Worm (Caenorhabditis elegans) whole organism, late embryonic: ENCODE data around the gene rpoa-12.

Experiments
- C38D4.7 ChIP-seq: fragments of 200-800 bp; sonication (Bioruptor generic); optimal IDR thresholded peaks from 2 replicates; lab custom pipeline; 2018; ENCODE audit warnings: mild to moderate bottlenecking, missing genetic modification characterization, moderate library complexity, missing compliant biosample characterization
- K02D7.2 ChIP-seq: sonication (generic microtip); optimal IDR thresholded peaks from 2 replicates; lab custom pipeline; 2017; ENCODE audit warnings: mild to moderate bottlenecking, missing genetic modification characterization, missing compliant biosample characterization
- T23F11.4 ChIP-seq: fragments of 200-800 bp; sonication (Bioruptor generic); optimal IDR thresholded peaks from 2 replicates; lab custom pipeline; 2018; ENCODE audit warnings: mild to moderate bottlenecking, missing genetic modification characterization, missing compliant biosample characterization
- ama-1 ChIP-seq: fragments of 150-350 bp; optimal IDR thresholded peaks from 2 replicates; lab custom pipeline; 2014
- ceh-14 ChIP-seq: sonication (generic microtip); optimal IDR thresholded peaks from 2 replicates; lab custom pipeline; 2016; ENCODE audit warnings: missing genotype, missing genetic modification characterization, missing compliant biosample characterization
- ceh-19 ChIP-seq: fragments of 200-800 bp; sonication (Bioruptor generic); optimal IDR thresholded peaks from 2 replicates; lab custom pipeline; 2018; ENCODE audit warnings: mild to moderate bottlenecking, missing genetic modification characterization, missing compliant biosample characterization
- ceh-2 ChIP-seq: sonication (generic microtip); optimal IDR thresholded peaks from 2 replicates; lab custom pipeline; 2016; ENCODE audit warnings: missing genotype, missing genetic modification characterization, missing compliant biosample characterization
- ceh-22 ChIP-seq: sonication (generic microtip); optimal IDR thresholded peaks from 2 replicates; lab custom pipeline; 2017; ENCODE audit warnings: missing biosample characterization, missing genetic modification characterization
- ceh-24 ChIP-seq: sonication (generic microtip); optimal IDR thresholded peaks from 2 replicates; lab custom pipeline; 2016; ENCODE audit warnings: mild to moderate bottlenecking, missing genetic modification characterization, missing compliant biosample characterization
- ceh-48 ChIP-seq: sonication (generic microtip); optimal IDR thresholded peaks from 2 replicates; lab custom pipeline; 2016; ENCODE audit warnings: missing genetic modification characterization, inconsistent platforms, missing compliant biosample characterization
- ceh-6 ChIP-seq: fragments of 200-800 bp; sonication (Bioruptor generic); optimal IDR thresholded peaks from 2 replicates; lab custom pipeline; 2018; ENCODE audit warnings: mild to moderate bottlenecking, missing genetic modification characterization, missing compliant biosample characterization
- elt-2 ChIP-seq: sonication (generic microtip); optimal IDR thresholded peaks from 2 replicates; lab custom pipeline; 2016; ENCODE audit warnings: missing genetic modification reagents, missing genetic modification characterization, missing compliant biosample characterization
- elt-4 ChIP-seq: sonication (generic microtip); optimal IDR thresholded peaks from 2 replicates; lab custom pipeline; 2016; ENCODE audit warnings: missing genetic modification characterization, missing compliant biosample characterization
- eyg-1 ChIP-seq: sonication (generic microtip); optimal IDR thresholded peaks from 2 replicates; lab custom pipeline; 2016; ENCODE audit warnings: missing genotype, missing genetic modification characterization, missing compliant biosample characterization
- fkh-10 ChIP-seq: fragments of 150-350 bp; optimal IDR thresholded peaks from 2 replicates; lab custom pipeline; 2014; ENCODE audit warnings: missing biosample characterization, missing genetic modification reagents, missing genetic modification characterization
- gmeb-2 ChIP-seq: sonication (generic microtip); optimal IDR thresholded peaks from 2 replicates; lab custom pipeline; 2016; ENCODE audit warnings: missing genetic modification characterization, inconsistent platforms, missing compliant biosample characterization
- hlh-15 ChIP-seq: sonication (generic microtip); optimal IDR thresholded peaks from 2 replicates; lab custom pipeline; 2016; ENCODE audit warnings: missing genetic modification characterization, missing compliant biosample characterization
- hlh-6 ChIP-seq: sonication (generic microtip); optimal IDR thresholded peaks from 2 replicates; lab custom pipeline; 2016; ENCODE audit warnings: missing genotype, missing genetic modification characterization, missing compliant biosample characterization
- madf-2 ChIP-seq: sonication (generic microtip); optimal IDR thresholded peaks from 2 replicates; lab custom pipeline; 2017; ENCODE audit warnings: missing genetic modification characterization, missing compliant biosample characterization
- nfya-1 ChIP-seq: sonication (generic microtip); optimal IDR thresholded peaks from 2 replicates; lab custom pipeline; 2017; ENCODE audit warnings: missing genetic modification characterization, mild to moderate bottlenecking, missing compliant biosample characterization, antibody characterized with exemption, moderate library complexity
- nhr-11 ChIP-seq: fragments of 150-350 bp; optimal IDR thresholded peaks from 2 replicates; lab custom pipeline; 2014; ENCODE audit warnings: missing biosample characterization, missing genetic modification characterization
- npax-4 ChIP-seq: sonication (generic microtip); optimal IDR thresholded peaks from 2 replicates; lab custom pipeline; 2016; ENCODE audit warnings: missing genetic modification characterization, missing compliant biosample characterization
- pag-3 ChIP-seq: sonication (generic microtip); optimal IDR thresholded peaks from 2 replicates; lab custom pipeline; 2016; ENCODE audit warnings: missing compliant biosample characterization, missing genetic modification characterization, borderline replicate concordance
- pat-9 ChIP-seq: fragments of 200-800 bp; sonication (Bioruptor generic); optimal IDR thresholded peaks from 2 replicates; lab custom pipeline; 2018; ENCODE audit warnings: mild to moderate bottlenecking, missing genetic modification characterization, moderate library complexity, missing compliant biosample characterization
- pax-1 ChIP-seq: fragments of 150-350 bp; optimal IDR thresholded peaks from 2 replicates; lab custom pipeline; 2014; ENCODE audit warnings: missing biosample characterization, missing genetic modification characterization
- pha-4 ChIP-seq: fragments of 150-350 bp; optimal IDR thresholded peaks from 2 replicates; lab custom pipeline; 2018; ENCODE audit warnings: missing biosample characterization, missing genetic modification reagents, missing genetic modification characterization
- pros-1 ChIP-seq: fragments of 150-350 bp; optimal IDR thresholded peaks from 2 replicates; lab custom pipeline; 2014; ENCODE audit warnings: missing biosample characterization, missing genetic modification reagents, missing genetic modification characterization
- ref-2 ChIP-seq: sonication (generic microtip); optimal IDR thresholded peaks from 2 replicates; lab custom pipeline; 2016; ENCODE audit warnings: missing genetic modification characterization, missing compliant biosample characterization
- sdc-2 ChIP-seq: sonication (generic microtip); optimal IDR thresholded peaks from 2 replicates; lab custom pipeline; 2016; ENCODE audit warnings: missing genotype, missing genetic modification characterization, missing compliant biosample characterization
- sox-2 ChIP-seq: fragments of 200-800 bp; sonication (Bioruptor generic); IDR thresholded peaks from 2 replicates; pipeline ENCODE4 v1.3.6; 2022; ENCODE audit warnings: missing genetic modification reagents, missing genetic modification characterization, missing compliant biosample characterization
- syd-9 ChIP-seq: sonication (generic microtip); optimal IDR thresholded peaks from 2 replicates; lab custom pipeline; 2016; ENCODE audit warnings: mild to moderate bottlenecking, missing genetic modification characterization, moderate library complexity, missing compliant biosample characterization
- tbx-2 ChIP-seq: sonication (generic microtip); optimal IDR thresholded peaks from 2 replicates; lab custom pipeline; 2016; ENCODE audit warnings: missing genetic modification characterization, missing compliant biosample characterization
- tbx-7 ChIP-seq: sonication (generic microtip); optimal IDR thresholded peaks from 2 replicates; lab custom pipeline; 2016; ENCODE audit warnings: missing genotype, missing genetic modification characterization, missing compliant biosample characterization
- ttx-3 ChIP-seq: sonication (generic microtip); optimal IDR thresholded peaks from 2 replicates; lab custom pipeline; 2016; ENCODE audit warnings: missing genetic modification reagents, missing genetic modification characterization, missing compliant biosample characterization
- unc-3 ChIP-seq, 2 experiments: fragments of 200-800 bp in 1 of 2; sonication (Bioruptor generic) in 1 of 2; sonication (generic microtip) in 1 of 2; conservative IDR thresholded peaks in 1 of 2; optimal IDR thresholded peaks in 1 of 2; 2 replicates each; pipeline versions ENCODE4 v1.3.6 to Lab custom; 2016 to 2022; ENCODE audit warnings: missing compliant biosample characterization in 2 of 2, missing genetic modification characterization in 2 of 2, missing genetic modification reagents in 1 of 2
- unc-42 ChIP-seq: sonication (generic microtip); optimal IDR thresholded peaks from 2 replicates; lab custom pipeline; 2016; ENCODE audit warnings: missing genotype, missing genetic modification characterization, missing compliant biosample characterization
- unc-55 ChIP-seq: sonication (generic microtip); optimal IDR thresholded peaks from 2 replicates; lab custom pipeline; 2017; ENCODE audit warnings: missing biosample characterization, missing genetic modification reagents, missing genetic modification characterization
- zip-5 ChIP-seq: sonication (generic microtip); optimal IDR thresholded peaks from 2 replicates; lab custom pipeline; 2016; ENCODE audit warnings: missing genetic modification characterization, missing compliant biosample characterization
- ztf-16 ChIP-seq: sonication (generic microtip); optimal IDR thresholded peaks from 2 replicates; lab custom pipeline; 2017; ENCODE audit warnings: missing genetic modification characterization, missing compliant biosample characterization

rpoa-12 gene

ce11 chrV:14468931-14469330, 45.8 kb upstream of the rpoa-12 start, which contains the start of gene clec-57:
Gene clec-57, plus strand, starts transcription at chrV:14469231.
- TF ChIP-seq ztf-16 (tag; lab: Kevin White, UChicago) (no peak), pax-1 (no peak), ceh-14 (tag; lab: Kevin White, UChicago) (no peak)
- TF ChIP-seq, all 69 proteins: peak for 0

ce11 chrV:14468196-14468874, 45.2 kb upstream of the rpoa-12 start, which contains the start of gene srz-97:
Gene srz-97, minus strand, starts transcription at chrV:14468246.
- no peak for TF ChIP-seq tbx-2 (tag; lab: Kevin White, UChicago)
- TF ChIP-seq unc-3 (GFP tag; conservative IDR thresholded peaks at IDR 0.05; lab: Robert Waterston, UW), result no peak
- TF ChIP-seq unc-3 (tag; optimal IDR thresholded peaks at IDR 0.05; lab: Kevin White, UChicago), result no peak
- no peak for TF ChIP-seq hlh-6
- TF ChIP-seq tbx-7 (tag; lab: Kevin White, UChicago), result no peak
- no peak for TF ChIP-seq pha-4
- no peak for TF ChIP-seq ttx-3
- TF ChIP-seq ceh-24 (tag; lab: Kevin White, UChicago), result no peak
- TF ChIP-seq pros-1, result no peak
- TF ChIP-seq nhr-11 (tag; lab: Kevin White, UChicago), result no peak
- TF ChIP-seq syd-9 (tag; lab: Kevin White, UChicago), result no peak
- no peak for TF ChIP-seq ceh-2 (tag; lab: Kevin White, UChicago)
- no peak for TF ChIP-seq pag-3
- no peak for TF ChIP-seq C38D4.7 (GFP tag; lab: Kevin White, UChicago)
- TF ChIP-seq fkh-10 (GFP tag; lab: Kevin White, UChicago), result no peak
- TF ChIP-seq ama-1, result no peak
- TF ChIP-seq ref-2 (tag; lab: Kevin White, UChicago), result no peak
- TF ChIP-seq sox-2 (GFP tag; lab: Robert Waterston, UW), result no peak
- no peak for TF ChIP-seq gmeb-2 (tag; lab: Kevin White, UChicago)

ce11 chrV:14464368-14464767, 41.3 kb upstream of the rpoa-12 start, which contains the start of gene F08H9.4:
Gene F08H9.4, minus strand, starts transcription at chrV:14464428.
- TF ChIP-seq ceh-22 (tag; lab: Kevin White, UChicago), result no peak
- no peak for TF ChIP-seq madf-2 (tag; lab: Kevin White, UChicago)
- no peak for TF ChIP-seq ceh-14 (tag; lab: Kevin White, UChicago)
- no peak for TF ChIP-seq ztf-16 (tag; lab: Kevin White, UChicago)
- TF ChIP-seq eyg-1, result no peak
- no peak for TF ChIP-seq unc-3 (GFP tag; conservative IDR thresholded peaks at IDR 0.05; lab: Robert Waterston, UW)
- no peak for TF ChIP-seq unc-3 (tag; optimal IDR thresholded peaks at IDR 0.05; lab: Kevin White, UChicago)
- TF ChIP-seq syd-9 (tag; lab: Kevin White, UChicago), result no peak
- TF ChIP-seq unc-55 (GFP tag; lab: Kevin White, UChicago), result no peak

ce11 chrV:14463087-14463486, 40.0 kb upstream of the rpoa-12 start, which contains the start of gene F08H9.3:
Gene F08H9.3, minus strand, starts transcription at chrV:14463338.
- TF ChIP-seq ref-2 (tag; lab: Kevin White, UChicago) (peak; percentile 17), elt-2 (tag; lab: Kevin White, UChicago) (peak; percentile 2)

ce11 chrV:14462653-14463052, 39.5 kb upstream of the rpoa-12 start:
- TF ChIP-seq ceh-22 (tag; lab: Kevin White, UChicago) (no peak), zip-5 (no peak), syd-9 (tag; lab: Kevin White, UChicago) (no peak), pros-1 (no peak), pag-3 (no peak), K02D7.2 (no peak), T23F11.4 (GFP tag; lab: Kevin White, UChicago) (no peak), ceh-24 (tag; lab: Kevin White, UChicago) (no peak), ceh-19 (GFP tag; lab: Kevin White, UChicago) (no peak), hlh-6 (no peak)

- TF ChIP-seq ref-2 (tag; lab: Kevin White, UChicago), result no peak
- no peak for TF ChIP-seq nfya-1 (tag; lab: Kevin White, UChicago)
- TF ChIP-seq ceh-2 (tag; lab: Kevin White, UChicago), result no peak
- TF ChIP-seq sox-2 (GFP tag; lab: Robert Waterston, UW), result no peak
- no peak for TF ChIP-seq ztf-16 (tag; lab: Kevin White, UChicago)
- TF ChIP-seq T23F11.4 (GFP tag; lab: Kevin White, UChicago), result no peak
- TF ChIP-seq ceh-6 (GFP tag; lab: Kevin White, UChicago), result no peak
- TF ChIP-seq sdc-2 (tag; lab: Kevin White, UChicago), result no peak
- no peak for TF ChIP-seq npax-4 (tag; lab: Kevin White, UChicago)
- no peak for TF ChIP-seq fkh-10 (GFP tag; lab: Kevin White, UChicago)
- TF ChIP-seq hlh-6, result no peak
- TF ChIP-seq unc-42 (tag; lab: Kevin White, UChicago), result no peak
- no peak for TF ChIP-seq ceh-48
- no peak for TF ChIP-seq K02D7.2
- TF ChIP-seq ceh-24 (tag; lab: Kevin White, UChicago), result no peak
- TF ChIP-seq hlh-15 (tag; lab: Kevin White, UChicago), result no peak
- no peak for TF ChIP-seq elt-4 (tag; lab: Kevin White, UChicago)
- TF ChIP-seq pat-9 (tag; lab: Kevin White, UChicago), result no peak
These were observed 37.6 kb upstream of the rpoa-12 start, which contains the start of gene F08H9.2 for ce11 chrV:14460615-14461102. Gene F08H9.2, plus strand, starts transcription at chrV:14460665.
